Fruit fly (Drosophila melanogaster) whole organism, embryonic: Measurements from ENCODE around the gene CG42240.

ENCODE experiments used
- Bgb ChIP-seq: fragments of 200-800 bp; sonication (Bioruptor generic); IDR thresholded peaks from 2 replicates; pipeline ENCODE4 v1.3.6; 2022; ENCODE audit warnings: missing biosample characterization, missing genetic modification characterization; ENCODE audit not compliant: partially characterized antibody
- CG10147 ChIP-seq: fragments of 200-800 bp; sonication (Bioruptor generic); optimal IDR thresholded peaks from 2 replicates; lab custom pipeline; 2019; ENCODE audit warnings: missing biosample characterization, mild to moderate bottlenecking, missing genetic modification characterization, moderate library complexity
- CG1024 ChIP-seq: fragments of 200-800 bp; sonication (Bioruptor generic); IDR thresholded peaks from 2 replicates; pipeline ENCODE4 v1.3.6; 2022; ENCODE audit warnings: missing biosample characterization, missing genetic modification characterization
- CG11560 ChIP-seq: fragments of 200-800 bp; sonication (Bioruptor generic); IDR thresholded peaks from 3 replicates; pipeline ENCODE4 v1.3.6; 2022; ENCODE audit warnings: missing biosample characterization, missing genetic modification characterization
- CG12104 ChIP-seq: fragments of 200-800 bp; sonication (Bioruptor generic); optimal IDR thresholded peaks from 3 replicates; lab custom pipeline; 2016; ENCODE audit warnings: missing biosample characterization, missing genetic modification characterization
- CG12219 ChIP-seq: fragments of 200-800 bp; sonication (Bioruptor generic); optimal IDR thresholded peaks from 3 replicates; lab custom pipeline; 2018; ENCODE audit warnings: missing biosample characterization, mild to moderate bottlenecking, missing genetic modification characterization
- CG13775 ChIP-seq: fragments of 200-800 bp; sonication (Bioruptor generic); optimal IDR thresholded peaks from 3 replicates; lab custom pipeline; 2017; ENCODE audit warnings: missing biosample characterization, mild to moderate bottlenecking, missing genetic modification characterization
- CG14441 ChIP-seq: fragments of 200-800 bp; sonication (Bioruptor generic); IDR thresholded peaks from 2 replicates; pipeline ENCODE4 v1.3.6; 2022; ENCODE audit warnings: missing biosample characterization, missing genetic modification characterization
- CG15269 ChIP-seq: fragments of 200-800 bp; sonication (Bioruptor generic); optimal IDR thresholded peaks from 2 replicates; lab custom pipeline; 2018; ENCODE audit warnings: missing biosample characterization, mild to moderate bottlenecking, missing genetic modification characterization, moderate library complexity
- CG17186 ChIP-seq: fragments of 200-800 bp; sonication (Bioruptor generic); optimal IDR thresholded peaks from 3 replicates; lab custom pipeline; 2017; ENCODE audit warnings: missing biosample characterization, missing genetic modification reagents, missing genetic modification characterization
- CG1832 ChIP-seq: fragments of 200-800 bp; sonication (Bioruptor generic); optimal IDR thresholded peaks from 2 replicates; lab custom pipeline; 2017; ENCODE audit warnings: missing biosample characterization, mild to moderate bottlenecking, missing genetic modification characterization, inconsistent platforms
- CG30403 ChIP-seq: fragments of 200-800 bp; sonication (Bioruptor generic); optimal IDR thresholded peaks from 3 replicates; lab custom pipeline; 2016; ENCODE audit warnings: missing biosample characterization, missing genetic modification characterization
- CG34224 ChIP-seq: fragments of 200-800 bp; sonication (Bioruptor generic); IDR thresholded peaks from 3 replicates; pipeline ENCODE4 v1.3.6; 2022; ENCODE audit warnings: missing biosample characterization, missing genetic modification characterization; ENCODE audit not compliant: partially characterized antibody
- CG34422 ChIP-seq: fragments of 200-800 bp; sonication (Bioruptor generic); IDR thresholded peaks from 3 replicates; pipeline ENCODE4 v1.3.6; 2022; ENCODE audit warnings: missing biosample characterization, missing genetic modification characterization
- CG4404 ChIP-seq: fragments of 200-800 bp; sonication (Bioruptor generic); IDR thresholded peaks from 2 replicates; pipeline ENCODE4 v1.3.6; 2022; ENCODE audit warnings: missing biosample characterization, missing genetic modification characterization
- CG4424 ChIP-seq: fragments of 200-800 bp; sonication (Bioruptor generic); optimal IDR thresholded peaks from 3 replicates; lab custom pipeline; 2016; ENCODE audit warnings: missing biosample characterization, missing genetic modification characterization
- CG6689 ChIP-seq: fragments of 200-800 bp; sonication (Bioruptor generic); IDR thresholded peaks from 2 replicates; pipeline ENCODE4 v1.3.6; 2022; ENCODE audit warnings: missing biosample characterization, missing genetic modification characterization
- CG7271 ChIP-seq: fragments of 200-800 bp; sonication (Bioruptor generic); optimal IDR thresholded peaks from 2 replicates; lab custom pipeline; 2018; ENCODE audit warnings: missing biosample characterization, mild to moderate bottlenecking, missing genetic modification characterization, moderate library complexity
- CG7928 ChIP-seq: fragments of 200-800 bp; sonication (Bioruptor generic); optimal IDR thresholded peaks from 2 replicates; lab custom pipeline; 2017; ENCODE audit warnings: missing biosample characterization, mild to moderate bottlenecking, missing genetic modification characterization
- CG9215 ChIP-seq: fragments of 200-800 bp; sonication (Bioruptor generic); IDR thresholded peaks from 2 replicates; pipeline ENCODE4 v1.3.6; 2022; ENCODE audit warnings: missing biosample characterization, missing genetic modification characterization
- Fer3 ChIP-seq: fragments of 200-800 bp; sonication (Bioruptor generic); optimal IDR thresholded peaks from 2 replicates; lab custom pipeline; 2018; ENCODE audit warnings: missing biosample characterization, mild to moderate bottlenecking, missing genetic modification characterization, moderate library complexity
- Gsc ChIP-seq: fragments of 200-800 bp; sonication (Bioruptor generic); IDR thresholded peaks from 2 replicates; pipeline ENCODE4 v1.3.6; 2022; ENCODE audit warnings: missing biosample characterization, missing genetic modification characterization
- HHEX ChIP-seq: fragments of 200-800 bp; sonication (Bioruptor generic); optimal IDR thresholded peaks from 3 replicates; lab custom pipeline; 2017; ENCODE audit warnings: missing biosample characterization, mild to moderate bottlenecking, missing genetic modification characterization, missing genetic modification reagents
- HLH54F ChIP-seq: fragments of 200-800 bp; sonication (Bioruptor generic); optimal IDR thresholded peaks from 3 replicates; lab custom pipeline; 2016; ENCODE audit warnings: missing biosample characterization, missing genetic modification characterization
- Hand ChIP-seq: fragments of 200-800 bp; sonication (Bioruptor generic); optimal IDR thresholded peaks from 2 replicates; lab custom pipeline; 2017; ENCODE audit warnings: mild to moderate bottlenecking, missing biosample characterization, missing genetic modification reagents, missing genetic modification characterization
- Hr51 ChIP-seq, 2 experiments: fragments of 200-800 bp; sonication (Bioruptor generic); optimal IDR thresholded peaks; 2 replicates in 1 of 2; 3 replicates in 1 of 2; lab custom pipeline; 2016 to 2018; ENCODE audit warnings: missing biosample characterization in 2 of 2, missing genetic modification characterization in 2 of 2, mild to moderate bottlenecking in 1 of 2, moderate library complexity in 1 of 2
- Hr78 ChIP-seq, 2 experiments: fragments of 200-800 bp in 1 of 2; fragments of >200 bp in 1 of 2; sonication (Bioruptor generic) in 1 of 2; optimal IDR thresholded peaks; 2 replicates each; lab custom pipeline; 2017 to 2019; ENCODE audit warnings: missing biosample characterization in 2 of 2, missing genetic modification characterization in 2 of 2, mild to moderate bottlenecking in 1 of 2, moderate library complexity in 1 of 2
- Taf1 ChIP-seq: fragments of 200-800 bp; sonication (Bioruptor generic); IDR thresholded peaks from 2 replicates; pipeline ENCODE4 v1.3.6; 2022; ENCODE audit warnings: missing biosample characterization, missing genetic modification characterization
- az2 ChIP-seq: fragments of 200-800 bp; sonication (Bioruptor generic); optimal IDR thresholded peaks from 3 replicates; lab custom pipeline; 2016; ENCODE audit warnings: missing biosample characterization, missing genetic modification characterization
- croc ChIP-seq: fragments of 200-800 bp; sonication (Bioruptor generic); conservative IDR thresholded peaks from 3 replicates; pipeline ENCODE4 v1.3.6; 2022; ENCODE audit warnings: missing biosample characterization, missing genetic modification characterization
- dati ChIP-seq: fragments of 200-800 bp; sonication (Bioruptor generic); IDR thresholded peaks from 2 replicates; pipeline ENCODE4 v1.3.6; 2022; ENCODE audit warnings: missing biosample characterization, missing genetic modification characterization
- dimm ChIP-seq: fragments of 200-800 bp; sonication (Bioruptor generic); IDR thresholded peaks from 2 replicates; pipeline ENCODE4 v1.3.6; 2022; ENCODE audit warnings: missing biosample characterization, missing genetic modification characterization
- dmrt11E ChIP-seq: fragments of 200-800 bp; sonication (Bioruptor generic); optimal IDR thresholded peaks from 3 replicates; lab custom pipeline; 2018; ENCODE audit warnings: missing biosample characterization, mild to moderate bottlenecking, missing genetic modification characterization, moderate library complexity
- ems ChIP-seq: fragments of 200-800 bp; sonication (Bioruptor generic); optimal IDR thresholded peaks from 3 replicates; lab custom pipeline; 2016; ENCODE audit warnings: missing biosample characterization, missing genetic modification characterization
- en ChIP-seq: fragments of 200-800 bp; sonication (Bioruptor generic); optimal IDR thresholded peaks from 2 replicates; lab custom pipeline; 2016; ENCODE audit warnings: missing biosample characterization, missing genetic modification characterization
- fd96Cb ChIP-seq: fragments of 200-800 bp; sonication (Bioruptor generic); optimal IDR thresholded peaks from 2 replicates; lab custom pipeline; 2018; ENCODE audit warnings: missing biosample characterization, mild to moderate bottlenecking, missing genetic modification characterization, moderate library complexity
- grau ChIP-seq: fragments of 200-800 bp; optimal IDR thresholded peaks from 3 replicates; lab custom pipeline; 2019; ENCODE audit warnings: missing biosample characterization, mild to moderate bottlenecking, missing genetic modification characterization, moderate library complexity
- ind ChIP-seq: fragments of 200-800 bp; sonication (Bioruptor generic); optimal IDR thresholded peaks from 3 replicates; lab custom pipeline; 2016; ENCODE audit warnings: missing biosample characterization, missing genetic modification characterization
- inv ChIP-seq: fragments of 200-800 bp; sonication (Bioruptor generic); IDR thresholded peaks from 2 replicates; pipeline ENCODE4 v1.3.6; 2022; ENCODE audit warnings: missing biosample characterization, missing genetic modification characterization; ENCODE audit not compliant: partially characterized antibody
- org-1 ChIP-seq: fragments of 200-800 bp; sonication (Bioruptor generic); optimal IDR thresholded peaks from 2 replicates; lab custom pipeline; 2017; ENCODE audit warnings: missing biosample characterization, missing genetic modification characterization
- p53 ChIP-seq: fragments of 200-800 bp; sonication (Bioruptor generic); optimal IDR thresholded peaks from 2 replicates; lab custom pipeline; 2016; ENCODE audit warnings: missing biosample characterization, missing genetic modification characterization
- ro ChIP-seq: fragments of 200-800 bp; sonication (Bioruptor generic); IDR thresholded peaks from 2 replicates; pipeline ENCODE4 v1.3.6; 2022; ENCODE audit warnings: missing biosample characterization, missing genetic modification characterization
- scrt ChIP-seq: fragments of 200-800 bp; sonication (Bioruptor generic); optimal IDR thresholded peaks from 2 replicates; lab custom pipeline; 2018; ENCODE audit warnings: missing biosample characterization, mild to moderate bottlenecking, missing genetic modification characterization, moderate library complexity
- sd ChIP-seq: fragments of 200-800 bp; sonication (Bioruptor generic); optimal IDR thresholded peaks from 3 replicates; lab custom pipeline; 2018; ENCODE audit warnings: missing biosample characterization, mild to moderate bottlenecking, missing genetic modification characterization, moderate library complexity
- sens ChIP-seq: fragments of 200-800 bp; sonication (Bioruptor generic); peaks from one replicate; lab custom pipeline; 2016; ENCODE audit warnings: missing biosample characterization, missing genetic modification characterization
- sisA ChIP-seq: fragments of 200-800 bp; sonication (Bioruptor generic); IDR thresholded peaks from 2 replicates; pipeline ENCODE4 v1.3.6; 2022; ENCODE audit warnings: missing biosample characterization, missing genetic modification characterization
- tap ChIP-seq: fragments of 200-800 bp; optimal IDR thresholded peaks from 3 replicates; lab custom pipeline; 2019; ENCODE audit warnings: missing biosample characterization, mild to moderate bottlenecking, missing genetic modification characterization, moderate library complexity
- vfl ChIP-seq: fragments of 200-800 bp; sonication (Bioruptor generic); optimal IDR thresholded peaks from 2 replicates; lab custom pipeline; 2016; ENCODE audit warnings: missing biosample characterization, missing genetic modification characterization
- vnd ChIP-seq: fragments of 200-800 bp; sonication (Bioruptor generic); IDR thresholded peaks from 3 replicates; pipeline ENCODE4 v1.3.6; 2022; ENCODE audit warnings: missing biosample characterization, missing genetic modification characterization; ENCODE audit not compliant: partially characterized antibody
- wdn ChIP-seq: fragments of 200-800 bp; sonication (Bioruptor generic); IDR thresholded peaks from 2 replicates; pipeline ENCODE4 v1.3.6; 2022; ENCODE audit warnings: missing biosample characterization, missing genetic modification characterization

The CG42240 gene

DNA sequence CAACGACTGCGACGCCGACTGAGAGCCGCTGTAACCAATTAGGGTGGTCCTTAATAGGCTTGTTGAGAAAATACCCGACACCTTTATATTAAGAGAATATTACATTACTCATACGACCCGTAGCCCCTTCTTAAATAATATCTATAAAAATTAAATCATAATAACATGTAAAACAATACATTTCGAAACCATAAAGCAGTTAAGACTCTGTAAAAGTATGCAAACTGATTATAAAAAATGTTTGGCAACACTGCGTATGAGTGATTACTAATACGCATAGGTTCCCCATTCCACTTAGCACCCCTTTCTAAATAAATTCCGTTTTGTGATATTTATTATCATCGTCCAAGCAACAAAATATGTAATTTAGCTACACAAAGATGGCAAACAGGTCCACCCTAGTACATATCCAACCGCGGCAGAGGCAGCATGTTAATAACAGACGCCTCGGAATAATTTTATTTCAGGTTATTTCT lies 10.0 kb downstream of the CG42240 start (continued):
- TF ChIP-seq HLH54F (GFP tag; lab: Kevin White, UChicago) (peak; percentile 31), vnd (GFP tag; lab: Robert Waterston, UW) (no peak), CG6689 (GFP tag; lab: Robert Waterston, UW) (peak; percentile 73), grau (tag; lab: Kevin White, UChicago) (peak; percentile 85), CG34422 (GFP tag; lab: Robert Waterston, UW) (no peak), HHEX (peak; percentile 77), tap (tag; lab: Kevin White, UChicago) (peak; percentile 68), croc (GFP tag; lab: Robert Waterston, UW) (peak; percentile 35; the same call in 1 of the 3 replicates), dmrt11E (peak; percentile 25), CG4404 (GFP tag; lab: Robert Waterston, UW) (no peak), CG15269 (tag; lab: Kevin White, UChicago) (peak; percentile 85), Fer3 (tag; lab: Kevin White, UChicago) (peak; percentile 62), Hand (GFP tag; lab: Kevin White, UChicago) (peak; percentile 83), sens (peak; percentile 87), ro (GFP tag; lab: Robert Waterston, UW) (no peak), org-1 (GFP tag; lab: Kevin White, UChicago) (peak; percentile 82), ems (GFP tag; lab: Kevin White, UChicago) (peak; percentile 41), CG10147 (GFP tag; lab: Kevin White, UChicago) (peak; percentile 91), CG34224 (GFP tag; lab: Robert Waterston, UW) (no peak), CG1832 (GFP tag; lab: Kevin White, UChicago) (no peak), CG12104 (GFP tag; lab: Kevin White, UChicago) (peak; percentile 70), Hr78 (GFP tag; optimal IDR thresholded peaks at IDR 0.05; lab: Kevin White, UChicago) (peak in 1 of 2 experiments; percentile 42), Gsc (no peak), CG17186 (GFP tag; lab: Kevin White, UChicago) (no peak), vfl (GFP tag; lab: Kevin White, UChicago) (peak; percentile 22), Taf1 (GFP tag; lab: Robert Waterston, UW) (0 out of 2 replicates have a peak, but pooled peaks have one; percentile 17), Hr51 (GFP tag; optimal IDR thresholded peaks at IDR 0.05; lab: Kevin White, UChicago) (peak in 1 of 2 experiments; percentile 86), CG12219 (GFP tag; lab: Kevin White, UChicago) (peak; percentile 53), wdn (GFP tag; lab: Robert Waterston, UW) (peak; percentile 50; the same call in 1 of the 2 replicates), CG9215 (GFP tag; lab: Robert Waterston, UW) (peak; percentile 61), p53 (no peak), CG30403 (GFP tag; lab: Kevin White, UChicago) (peak; percentile 78), sd (tag; lab: Kevin White, UChicago) (no peak), az2 (peak; percentile 61), dimm (GFP tag; lab: Robert Waterston, UW) (0 out of 2 replicates have a peak, but pooled peaks have one; percentile 16), sisA (GFP tag; lab: Robert Waterston, UW) (no peak), scrt (GFP tag; lab: Kevin White, UChicago) (peak; percentile 74), CG4424 (peak; percentile 68), fd96Cb (tag; lab: Kevin White, UChicago) (peak; percentile 67), CG13775 (GFP tag; lab: Kevin White, UChicago) (peak; percentile 76), inv (GFP tag; lab: Robert Waterston, UW) (no peak), CG7928 (GFP tag; lab: Kevin White, UChicago) (peak; percentile 53), CG1024 (GFP tag; lab: Robert Waterston, UW) (0 out of 2 replicates have a peak, but pooled peaks have one; percentile 3), CG11560 (tag; lab: Robert Waterston, UW) (no peak), en (GFP tag; lab: Kevin White, UChicago) (no peak), CG14441 (GFP tag; lab: Robert Waterston, UW) (peak; percentile 39; the same call in 1 of the 2 replicates), CG7271 (no peak), Bgb (no peak), ind (peak; percentile 74), dati (GFP tag; lab: Robert Waterston, UW) (no peak)
